Fruit fly (Drosophila melanogaster) whole organism, embryonic: ENCODE results near the gene CG2540.
A peak's percentile ranks its signal among the peaks of the same experiment; 100 is the strongest.

ENCODE experiments used
- Atf-2 ChIP-seq: fragments of 200-800 bp; sonication (Bioruptor generic); optimal IDR thresholded peaks from 2 replicates; lab custom pipeline; 2016; ENCODE audit warnings: missing biosample characterization, missing genetic modification characterization
- Atf3 ChIP-seq: fragments of 200-800 bp; sonication (Bioruptor generic); optimal IDR thresholded peaks from 3 replicates; lab custom pipeline; 2016; ENCODE audit warnings: missing biosample characterization, missing genetic modification characterization
- Blimp-1 ChIP-seq: fragments of 200-800 bp; sonication (Bioruptor generic); optimal IDR thresholded peaks from 3 replicates; lab custom pipeline; 2018; ENCODE audit warnings: missing biosample characterization, missing genetic modification characterization, mild to moderate bottlenecking, moderate library complexity, missing genetic modification reagents
- CG10979 ChIP-seq: fragments of 200-800 bp; sonication (Bioruptor generic); optimal IDR thresholded peaks from 2 replicates; lab custom pipeline; 2018; ENCODE audit warnings: missing biosample characterization, mild to moderate bottlenecking, missing genetic modification characterization, moderate library complexity
- CG11456 ChIP-seq: fragments of 200-800 bp; sonication (Bioruptor generic); IDR thresholded peaks from 3 replicates; pipeline ENCODE4 v1.3.6; 2022; ENCODE audit warnings: missing biosample characterization, missing genetic modification characterization
- CG12071 ChIP-seq: fragments of 200-800 bp; sonication (Bioruptor generic); optimal IDR thresholded peaks from 3 replicates; lab custom pipeline; 2018; ENCODE audit warnings: missing biosample characterization, mild to moderate bottlenecking, missing genetic modification characterization
- CG13296 ChIP-seq: fragments of 200-800 bp; sonication (Bioruptor generic); optimal IDR thresholded peaks from 3 replicates; lab custom pipeline; 2018; ENCODE audit warnings: missing biosample characterization, mild to moderate bottlenecking, missing genetic modification characterization
- CG13894 ChIP-seq: fragments of 200-800 bp; sonication (Bioruptor generic); optimal IDR thresholded peaks from 3 replicates; lab custom pipeline; 2018; ENCODE audit warnings: missing biosample characterization, mild to moderate bottlenecking, missing genetic modification characterization, moderate library complexity
- CG14014 ChIP-seq: fragments of 200-800 bp; sonication (Bioruptor generic); IDR thresholded peaks from 2 replicates; pipeline ENCODE4 v1.3.6; 2022; ENCODE audit warnings: missing biosample characterization, missing genetic modification characterization
- CG15269 ChIP-seq: fragments of 200-800 bp; sonication (Bioruptor generic); optimal IDR thresholded peaks from 2 replicates; lab custom pipeline; 2018; ENCODE audit warnings: missing biosample characterization, mild to moderate bottlenecking, missing genetic modification characterization, moderate library complexity
- CG34224 ChIP-seq: fragments of 200-800 bp; sonication (Bioruptor generic); IDR thresholded peaks from 3 replicates; pipeline ENCODE4 v1.3.6; 2022; ENCODE audit warnings: missing biosample characterization, missing genetic modification characterization; ENCODE audit not compliant: partially characterized antibody
- CG34376 ChIP-seq: fragments of 200-800 bp; sonication (Bioruptor generic); optimal IDR thresholded peaks from 2 replicates; lab custom pipeline; 2018; ENCODE audit warnings: missing biosample characterization, mild to moderate bottlenecking, missing genetic modification characterization
- CG5245 ChIP-seq: fragments of 200-800 bp; sonication (Bioruptor generic); optimal IDR thresholded peaks from 3 replicates; lab custom pipeline; 2016; ENCODE audit warnings: missing biosample characterization, missing genetic modification characterization
- CG6175 ChIP-seq: fragments of 200-800 bp; sonication (Bioruptor generic); IDR thresholded peaks from 3 replicates; pipeline ENCODE4 v1.3.6; 2022; ENCODE audit warnings: missing biosample characterization, missing genetic modification characterization
- CG7745 ChIP-seq: fragments of 200-800 bp; sonication (Bioruptor generic); optimal IDR thresholded peaks from 2 replicates; lab custom pipeline; 2018; ENCODE audit warnings: missing biosample characterization, mild to moderate bottlenecking, missing genetic modification characterization, moderate library complexity
- CG8388 ChIP-seq: fragments of 200-800 bp; sonication (Bioruptor generic); optimal IDR thresholded peaks from 2 replicates; lab custom pipeline; 2019; ENCODE audit warnings: missing biosample characterization, mild to moderate bottlenecking, missing genetic modification characterization, moderate library complexity
- CHES-1-like ChIP-seq: fragments of 200-800 bp; sonication (Bioruptor generic); optimal IDR thresholded peaks from 2 replicates; lab custom pipeline; 2016; ENCODE audit warnings: missing biosample characterization, missing genetic modification characterization
- CrebB ChIP-seq: fragments of 200-800 bp; sonication (Bioruptor generic); optimal IDR thresholded peaks from 3 replicates; lab custom pipeline; 2018; ENCODE audit warnings: missing biosample characterization, mild to moderate bottlenecking, missing genetic modification characterization
- Ets97D ChIP-seq: fragments of 200-800 bp; sonication (Bioruptor generic); optimal IDR thresholded peaks from 3 replicates; lab custom pipeline; 2016; ENCODE audit warnings: missing biosample characterization, missing genetic modification characterization
- Fer1 ChIP-seq: fragments of 200-800 bp; sonication (Bioruptor generic); optimal IDR thresholded peaks from 2 replicates; lab custom pipeline; 2017; ENCODE audit warnings: missing biosample characterization, mild to moderate bottlenecking, missing genetic modification characterization
- Fer3 ChIP-seq: fragments of 200-800 bp; sonication (Bioruptor generic); optimal IDR thresholded peaks from 2 replicates; lab custom pipeline; 2018; ENCODE audit warnings: missing biosample characterization, mild to moderate bottlenecking, missing genetic modification characterization, moderate library complexity
- Hsf ChIP-seq: fragments of 200-800 bp; sonication (Bioruptor generic); optimal IDR thresholded peaks from 3 replicates; lab custom pipeline; 2016; ENCODE audit warnings: missing biosample characterization, missing genetic modification characterization
- Jarid2 ChIP-seq: fragments of 200-800 bp; sonication (Bioruptor generic); optimal IDR thresholded peaks from 3 replicates; lab custom pipeline; 2017; ENCODE audit warnings: mild to moderate bottlenecking, missing biosample characterization, missing genetic modification reagents, missing genetic modification characterization
- Lpt ChIP-seq: fragments of >200 bp; optimal IDR thresholded peaks from 2 replicates; lab custom pipeline; 2018; ENCODE audit warnings: missing biosample characterization, missing genetic modification characterization
- NC2β ChIP-seq: fragments of 200-800 bp; sonication (Bioruptor generic); optimal IDR thresholded peaks from 2 replicates; lab custom pipeline; 2016; ENCODE audit warnings: missing biosample characterization, missing genetic modification characterization
- Sry-δ ChIP-seq: fragments of 200-800 bp; sonication (Bioruptor generic); optimal IDR thresholded peaks from 2 replicates; lab custom pipeline; 2016; ENCODE audit warnings: missing biosample characterization, missing genetic modification characterization
- amos ChIP-seq: fragments of 200-800 bp; sonication (Bioruptor generic); IDR thresholded peaks from 2 replicates; pipeline ENCODE4 v1.3.6; 2022; ENCODE audit warnings: missing biosample characterization, missing genetic modification characterization; ENCODE audit not compliant: partially characterized antibody
- ara ChIP-seq: fragments of 200-800 bp; sonication (Bioruptor generic); IDR thresholded peaks from 2 replicates; pipeline ENCODE4 v1.3.6; 2022; ENCODE audit warnings: missing biosample characterization, missing genetic modification characterization
- az2 ChIP-seq: fragments of 200-800 bp; sonication (Bioruptor generic); optimal IDR thresholded peaks from 3 replicates; lab custom pipeline; 2016; ENCODE audit warnings: missing biosample characterization, missing genetic modification characterization
- dati ChIP-seq: fragments of 200-800 bp; sonication (Bioruptor generic); IDR thresholded peaks from 2 replicates; pipeline ENCODE4 v1.3.6; 2022; ENCODE audit warnings: missing biosample characterization, missing genetic modification characterization
- ewg ChIP-seq: fragments of 200-800 bp; sonication (Bioruptor generic); optimal IDR thresholded peaks from 3 replicates; lab custom pipeline; 2017; ENCODE audit warnings: mild to moderate bottlenecking, missing biosample characterization, missing genetic modification reagents, missing genetic modification characterization
- ftz-f1 ChIP-seq: fragments of 200-800 bp; sonication (Bioruptor generic); optimal IDR thresholded peaks from 2 replicates; lab custom pipeline; 2016; ENCODE audit warnings: missing biosample characterization, missing genetic modification characterization
- fu2 ChIP-seq: fragments of 200-800 bp; sonication (Bioruptor generic); optimal IDR thresholded peaks from 2 replicates; lab custom pipeline; 2016; ENCODE audit warnings: missing biosample characterization, missing genetic modification characterization
- hb ChIP-seq: fragments of 200-800 bp; sonication (Bioruptor generic); IDR thresholded peaks from 3 replicates; pipeline ENCODE4 v1.3.6; 2022; ENCODE audit warnings: missing biosample characterization, missing genetic modification characterization; ENCODE audit not compliant: partially characterized antibody
- ind ChIP-seq: fragments of 200-800 bp; sonication (Bioruptor generic); optimal IDR thresholded peaks from 3 replicates; lab custom pipeline; 2016; ENCODE audit warnings: missing biosample characterization, missing genetic modification characterization
- mirr ChIP-seq: fragments of 200-800 bp; sonication (Bioruptor generic); optimal IDR thresholded peaks from 3 replicates; lab custom pipeline; 2018; ENCODE audit warnings: missing biosample characterization, mild to moderate bottlenecking, missing genetic modification characterization
- oc ChIP-seq: fragments of 200-800 bp; sonication (Bioruptor generic); optimal IDR thresholded peaks from 2 replicates; lab custom pipeline; 2018; ENCODE audit warnings: missing biosample characterization, mild to moderate bottlenecking, missing genetic modification characterization, moderate library complexity
- onecut ChIP-seq: fragments of 200-800 bp; sonication (Bioruptor generic); IDR thresholded peaks from 2 replicates; pipeline ENCODE4 v1.3.6; 2022; ENCODE audit warnings: missing biosample characterization, missing genetic modification characterization
- pan ChIP-seq, 4 experiments: fragments of >200 bp in 3 of 4; fragments of 200-800 bp in 1 of 4; sonication (Bioruptor generic) in 1 of 4; optimal IDR thresholded peaks in 3 of 4; IDR thresholded peaks in 1 of 4; 2 replicates each; pipeline versions ENCODE4 v1.3.6 to Lab custom; 2017 to 2022; ENCODE audit warnings: missing biosample characterization in 2 of 4, missing genetic modification characterization in 2 of 4, mixed read lengths in 1 of 4
- pita ChIP-seq: fragments of 200-800 bp; sonication (Bioruptor generic); optimal IDR thresholded peaks from 2 replicates; lab custom pipeline; 2017; ENCODE audit warnings: missing biosample characterization, mild to moderate bottlenecking, missing genetic modification characterization
- schlank ChIP-seq: fragments of 200-800 bp; sonication (Bioruptor generic); optimal IDR thresholded peaks from 2 replicates; lab custom pipeline; 2018; ENCODE audit warnings: missing biosample characterization, mild to moderate bottlenecking, missing genetic modification characterization
- sd ChIP-seq: fragments of 200-800 bp; sonication (Bioruptor generic); optimal IDR thresholded peaks from 3 replicates; lab custom pipeline; 2018; ENCODE audit warnings: missing biosample characterization, mild to moderate bottlenecking, missing genetic modification characterization, moderate library complexity
- sob ChIP-seq: fragments of 200-800 bp; sonication (Bioruptor generic); IDR thresholded peaks from 2 replicates; pipeline ENCODE4 v1.3.6; 2022; ENCODE audit warnings: missing biosample characterization, missing genetic modification characterization
- stc ChIP-seq: fragments of 200-800 bp; sonication (Bioruptor generic); IDR thresholded peaks from 2 replicates; pipeline ENCODE4 v1.3.6; 2022; ENCODE audit warnings: missing biosample characterization, missing genetic modification characterization
- tin ChIP-seq: fragments of 200-800 bp; sonication (Bioruptor generic); optimal IDR thresholded peaks from 3 replicates; lab custom pipeline; 2016; ENCODE audit warnings: missing biosample characterization, missing genetic modification characterization
- toy ChIP-seq: fragments of 200-800 bp; sonication (Bioruptor generic); IDR thresholded peaks from 2 replicates; pipeline ENCODE4 v1.3.6; 2022; ENCODE audit warnings: missing biosample characterization, missing genetic modification characterization
- twi ChIP-seq: fragments of 200-800 bp; optimal IDR thresholded peaks from 2 replicates; lab custom pipeline; 2019; ENCODE audit warnings: missing biosample characterization, mild to moderate bottlenecking, missing genetic modification characterization, moderate library complexity
- wor ChIP-seq: fragments of 200-800 bp; sonication (Bioruptor generic); IDR thresholded peaks from 2 replicates; pipeline ENCODE4 v1.3.6; 2022; ENCODE audit warnings: missing biosample characterization, missing genetic modification characterization
- zf30C ChIP-seq: fragments of 200-800 bp; sonication (Bioruptor generic); optimal IDR thresholded peaks from 3 replicates; lab custom pipeline; 2018; ENCODE audit warnings: missing biosample characterization, mild to moderate bottlenecking, missing genetic modification characterization
- zfh1 ChIP-seq: fragments of 200-800 bp; sonication (Bioruptor generic); IDR thresholded peaks from 3 replicates; pipeline ENCODE4 v1.3.6; 2022; ENCODE audit warnings: missing biosample characterization, missing genetic modification characterization

The CG2540 gene

dm6 chrX:12666471-12666884 is 36.8 kb downstream of the CG2540 start (continued):
- TF ChIP-seq ara (GFP tag; lab: Robert Waterston, UW) = peak; percentile 97
- peak; percentile 97 for TF ChIP-seq zfh1
- no peak for TF ChIP-seq hb (GFP tag; lab: Robert Waterston, UW)
- TF ChIP-seq tin (GFP tag; lab: Kevin White, UChicago) = peak; percentile 96
- TF ChIP-seq CG11456 (GFP tag; lab: Robert Waterston, UW) = peak; percentile 96
- no peak for TF ChIP-seq pita (GFP tag; lab: Kevin White, UChicago)
- TF ChIP-seq CG15269 (tag; lab: Kevin White, UChicago) = peak; percentile 98
- TF ChIP-seq CG7745 = peak; percentile 92
- peak; percentile 88 for TF ChIP-seq CG5245
- TF ChIP-seq Fer1 (GFP tag; lab: Kevin White, UChicago) = peak; percentile 95
- TF ChIP-seq fu2 = peak; percentile 74
- TF ChIP-seq onecut (GFP tag; lab: Robert Waterston, UW) = peak; percentile 89
- TF ChIP-seq Ets97D (GFP tag; lab: Kevin White, UChicago) = peak; percentile 64
- TF ChIP-seq, all 482 proteins: peak for 421

DNA sequence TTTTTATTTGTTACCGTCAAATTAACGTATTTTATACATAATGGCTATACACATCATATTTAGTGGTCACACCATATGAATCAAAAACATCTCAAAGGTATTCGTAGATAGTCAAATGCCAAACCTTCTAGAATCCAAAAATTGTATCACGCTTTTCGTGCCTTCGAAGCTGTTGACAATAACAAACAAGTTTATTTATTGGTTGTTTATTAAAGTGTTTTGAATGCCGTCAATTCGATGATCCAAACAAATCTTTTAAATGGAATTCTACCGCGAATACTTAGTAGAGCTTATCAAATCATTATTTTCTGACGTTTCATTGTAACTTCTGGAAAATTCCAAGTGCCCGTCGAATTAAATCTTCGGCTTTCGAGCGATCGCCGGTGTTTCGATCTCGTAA is 37.3 kb downstream of the CG2540 start:
- peak; percentile 38 for TF ChIP-seq CG12071 (GFP tag; lab: Kevin White, UChicago)
- no peak for TF ChIP-seq Atf3
- TF ChIP-seq CG13894 (tag; lab: Kevin White, UChicago) = peak; percentile 44
- no peak for TF ChIP-seq pan (optimal IDR thresholded peaks at IDR 0.05; lab: Kevin White, UChicago)
- TF ChIP-seq pan (GFP tag; optimal IDR thresholded peaks at IDR 0.05 in 1 of 2, IDR thresholded peaks at IDR 0.05 in 1 of 2) = no peak
- TF ChIP-seq CG34224 (GFP tag; lab: Robert Waterston, UW) = peak; percentile 29; the same call in 1 of the 3 replicates
- no peak for TF ChIP-seq oc
- peak; percentile 30 for TF ChIP-seq Fer3 (tag; lab: Kevin White, UChicago)
- peak; percentile 49 for TF ChIP-seq CrebB
- TF ChIP-seq CG8388 (GFP tag; lab: Kevin White, UChicago) = no peak
- no peak for TF ChIP-seq az2 (GFP tag; lab: Kevin White, UChicago)
- peak; percentile 10; the same call in 1 of the 2 replicates for TF ChIP-seq sob
- no peak for TF ChIP-seq wor
- no peak for TF ChIP-seq CHES-1-like (GFP tag; lab: Kevin White, UChicago)
- TF ChIP-seq CG6175 = no peak
- TF ChIP-seq CG34376 (GFP tag; lab: Kevin White, UChicago) = peak; percentile 6
- TF ChIP-seq mirr (GFP tag; lab: Kevin White, UChicago) = peak; percentile 57
- peak; percentile 54; the same call in 1 of the 2 replicates for TF ChIP-seq CG14014 (GFP tag; lab: Robert Waterston, UW)
- TF ChIP-seq dati = no peak
- peak; percentile 54 for TF ChIP-seq schlank (tag; lab: Kevin White, UChicago)
- TF ChIP-seq ewg (GFP tag; lab: Kevin White, UChicago) = no peak
- TF ChIP-seq ind = no peak
- no peak for TF ChIP-seq Sry-δ (GFP tag; lab: Kevin White, UChicago)
- TF ChIP-seq CG13296 (GFP tag; lab: Kevin White, UChicago) = peak; percentile 31
- TF ChIP-seq Hsf (GFP tag; lab: Kevin White, UChicago) = no peak
- TF ChIP-seq amos (GFP tag; lab: Robert Waterston, UW) = no peak
- TF ChIP-seq Jarid2 (GFP tag; lab: Kevin White, UChicago) = no peak
- TF ChIP-seq toy = no peak
- no peak for TF ChIP-seq Blimp-1 (GFP tag; lab: Kevin White, UChicago)
- no peak for TF ChIP-seq Atf-2
- no peak for TF ChIP-seq stc (GFP tag; lab: Robert Waterston, UW)
- TF ChIP-seq Lpt (GFP tag; lab: Kevin White, UChicago) = no peak
- TF ChIP-seq NC2β (GFP tag; lab: Kevin White, UChicago) = no peak
- peak; percentile 38 for TF ChIP-seq sd (tag; lab: Kevin White, UChicago)
- no peak for TF ChIP-seq twi (tag; lab: Kevin White, UChicago)
- TF ChIP-seq CG10979 (tag; lab: Kevin White, UChicago) = no peak
- TF ChIP-seq zf30C (GFP tag; lab: Kevin White, UChicago) = no peak
- TF ChIP-seq ftz-f1 (GFP tag; lab: Kevin White, UChicago) = no peak
